Worm (Caenorhabditis elegans) whole organism, young adult: ENCODE measurements around the gene F09E5.8.

Experiments used
- B0019.2 ChIP-seq: fragments of 200-800 bp; sonication (Bioruptor generic); conservative IDR thresholded peaks from 2 replicates; pipeline ENCODE4 v1.3.6; 2022; ENCODE audit warnings: missing genetic modification reagents, missing genetic modification characterization, missing compliant biosample characterization
- D2030.7 ChIP-seq: fragments of 200-800 bp; sonication (Bioruptor generic); IDR thresholded peaks from 2 replicates; pipeline ENCODE4 v1.3.6; 2022; ENCODE audit warnings: missing genetic modification reagents, missing genetic modification characterization, missing compliant biosample characterization
- F23B12.7 ChIP-seq: sonication (generic microtip); optimal IDR thresholded peaks from 2 replicates; lab custom pipeline; 2017; ENCODE audit warnings: missing genetic modification characterization, mild to moderate bottlenecking, missing compliant biosample characterization, antibody characterized with exemption, moderate library complexity; ENCODE audit not compliant: insufficient read depth
- F37B4.10 ChIP-seq: fragments of 200-800 bp; sonication (Bioruptor generic); IDR thresholded peaks from 2 replicates; pipeline ENCODE4 v1.3.6; 2022; ENCODE audit warnings: missing genetic modification characterization, missing compliant biosample characterization
- F52B5.7 ChIP-seq: sonication (generic microtip); optimal IDR thresholded peaks from 2 replicates; lab custom pipeline; 2016; ENCODE audit warnings: mild to moderate bottlenecking, missing genetic modification characterization, missing compliant biosample characterization
- F57A8.1 ChIP-seq: fragments of 200-800 bp; sonication (Bioruptor generic); optimal IDR thresholded peaks from 2 replicates; lab custom pipeline; 2018; ENCODE audit warnings: mild to moderate bottlenecking, missing genetic modification characterization, moderate library complexity, missing compliant biosample characterization
- T07F8.4 ChIP-seq: sonication (generic microtip); optimal IDR thresholded peaks from 2 replicates; lab custom pipeline; 2016; ENCODE audit warnings: mild to moderate bottlenecking, missing genetic modification characterization, moderate library complexity, missing compliant biosample characterization
- Y56A3A.18 ChIP-seq: fragments of 200-800 bp; sonication (Bioruptor generic); IDR thresholded peaks from 2 replicates; pipeline ENCODE4 v1.3.6; 2022; ENCODE audit warnings: missing genetic modification reagents, missing genetic modification characterization, missing compliant biosample characterization
- Y79H2A.3 ChIP-seq: fragments of 200-800 bp; sonication (Bioruptor generic); conservative IDR thresholded peaks from 2 replicates; pipeline ENCODE4 v1.3.6; 2022; ENCODE audit warnings: missing genetic modification reagents, missing genetic modification characterization, missing compliant biosample characterization
- Y95B8A.8 ChIP-seq: fragments of 200-800 bp; sonication (Bioruptor generic); IDR thresholded peaks from 2 replicates; pipeline ENCODE4 v1.3.6; 2022; ENCODE audit warnings: missing genetic modification reagents, missing genetic modification characterization, missing compliant biosample characterization
- akir-1 ChIP-seq: fragments of 200-800 bp; sonication (Bioruptor generic); optimal IDR thresholded peaks from 2 replicates; lab custom pipeline; 2018; ENCODE audit warnings: mild to moderate bottlenecking, missing genetic modification characterization, moderate library complexity, missing compliant biosample characterization
- attf-3 ChIP-seq: fragments of 200-800 bp; sonication (Bioruptor generic); conservative IDR thresholded peaks from 2 replicates; pipeline ENCODE4 v1.3.6; 2022; ENCODE audit warnings: missing genetic modification reagents, missing genetic modification characterization, missing compliant biosample characterization
- attf-6 ChIP-seq: fragments of 200-800 bp; sonication (Bioruptor generic); IDR thresholded peaks from 2 replicates; pipeline ENCODE4 v1.3.6; 2022; ENCODE audit warnings: missing genetic modification reagents, missing genetic modification characterization, missing compliant biosample characterization
- cebp-1 ChIP-seq, 2 experiments: fragments of 200-800 bp in 1 of 2; sonication (Bioruptor generic) in 1 of 2; sonication (generic microtip) in 1 of 2; IDR thresholded peaks in 1 of 2; optimal IDR thresholded peaks in 1 of 2; 2 replicates each; pipeline versions ENCODE4 v1.3.6 to Lab custom; 2017 to 2022; ENCODE audit warnings: missing compliant biosample characterization in 2 of 2, missing genetic modification characterization in 2 of 2, mild to moderate bottlenecking in 1 of 2, missing genetic modification reagents in 1 of 2, moderate library complexity in 1 of 2
- cebp-2 ChIP-seq: fragments of 200-800 bp; sonication (Bioruptor generic); IDR thresholded peaks from 2 replicates; pipeline ENCODE4 v1.3.6; 2022; ENCODE audit warnings: missing genetic modification characterization, missing compliant biosample characterization
- ceh-79 ChIP-seq: sonication (generic microtip); optimal IDR thresholded peaks from 2 replicates; lab custom pipeline; 2017; ENCODE audit warnings: mild to moderate bottlenecking, missing genetic modification characterization, missing compliant biosample characterization
- dpff-1 ChIP-seq: sonication (generic microtip); optimal IDR thresholded peaks from 2 replicates; lab custom pipeline; 2017; ENCODE audit warnings: mild to moderate bottlenecking, missing genetic modification characterization, missing compliant biosample characterization
- efl-1 ChIP-seq: fragments of 150-350 bp; optimal IDR thresholded peaks from 2 replicates; lab custom pipeline; 2014; ENCODE audit warnings: missing biosample characterization, missing genetic modification reagents, missing genetic modification characterization
- egl-18 ChIP-seq: fragments of 200-800 bp; sonication (Bioruptor generic); IDR thresholded peaks from 2 replicates; pipeline ENCODE4 v1.3.6; 2022; ENCODE audit warnings: missing genetic modification reagents, missing genetic modification characterization, missing compliant biosample characterization
- egl-44 ChIP-seq: fragments of 200-800 bp; sonication (Bioruptor generic); IDR thresholded peaks from 2 replicates; pipeline ENCODE4 v1.3.6; 2022; ENCODE audit warnings: missing genetic modification reagents, missing genetic modification characterization, missing compliant biosample characterization
- egrh-3 ChIP-seq: fragments of 200-800 bp; sonication (Bioruptor generic); IDR thresholded peaks from 2 replicates; pipeline ENCODE4 v1.3.6; 2022; ENCODE audit warnings: missing genetic modification reagents, missing genetic modification characterization, missing compliant biosample characterization
- fkh-3 ChIP-seq: sonication (generic microtip); optimal IDR thresholded peaks from 2 replicates; lab custom pipeline; 2016; ENCODE audit warnings: mild to moderate bottlenecking, missing genetic modification characterization, missing compliant biosample characterization
- gei-17 ChIP-seq: fragments of 200-800 bp; sonication (Bioruptor generic); optimal IDR thresholded peaks from 2 replicates; lab custom pipeline; 2018; ENCODE audit warnings: mild to moderate bottlenecking, missing genetic modification characterization, missing compliant biosample characterization
- hlh-12 ChIP-seq: sonication (generic microtip); optimal IDR thresholded peaks from 2 replicates; lab custom pipeline; 2016; ENCODE audit warnings: missing genetic modification characterization, missing compliant biosample characterization
- let-526 ChIP-seq: fragments of 200-800 bp; sonication (Bioruptor generic); IDR thresholded peaks from 2 replicates; pipeline ENCODE4 v1.3.6; 2022; ENCODE audit warnings: missing genetic modification reagents, missing genetic modification characterization, missing compliant biosample characterization
- let-607 ChIP-seq, 2 experiments: fragments of 200-800 bp in 1 of 2; sonication (Bioruptor generic) in 1 of 2; sonication (generic microtip) in 1 of 2; optimal IDR thresholded peaks; 2 replicates each; lab custom pipeline; 2016 to 2018; ENCODE audit warnings: mild to moderate bottlenecking in 2 of 2, missing compliant biosample characterization in 2 of 2, missing genetic modification characterization in 2 of 2, moderate library complexity in 2 of 2, missing genotype in 1 of 2
- lin-26 ChIP-seq: fragments of 200-800 bp; sonication (Bioruptor generic); IDR thresholded peaks from 2 replicates; pipeline ENCODE4 v1.3.6; 2022; ENCODE audit warnings: missing genetic modification reagents, missing genetic modification characterization, missing compliant biosample characterization
- madf-6 ChIP-seq: fragments of 200-800 bp; sonication (Bioruptor generic); IDR thresholded peaks from 2 replicates; pipeline ENCODE4 v1.3.6; 2022; ENCODE audit warnings: missing genetic modification reagents, missing genetic modification characterization, missing compliant biosample characterization
- mcd-1 ChIP-seq: fragments of 200-800 bp; sonication (Bioruptor generic); IDR thresholded peaks from 2 replicates; pipeline ENCODE4 v1.3.6; 2022; ENCODE audit warnings: missing genetic modification reagents, missing genetic modification characterization, missing compliant biosample characterization
- nfya-2 ChIP-seq: fragments of 200-800 bp; sonication (Bioruptor generic); IDR thresholded peaks from 2 replicates; pipeline ENCODE4 v1.3.6; 2022; ENCODE audit warnings: missing genetic modification reagents, missing genetic modification characterization, missing compliant biosample characterization
- nhr-179 ChIP-seq: sonication (generic microtip); optimal IDR thresholded peaks from 2 replicates; lab custom pipeline; 2016; ENCODE audit warnings: mild to moderate bottlenecking, missing genetic modification characterization, missing compliant biosample characterization
- nhr-80 ChIP-seq: sonication (generic microtip); optimal IDR thresholded peaks from 2 replicates; lab custom pipeline; 2016; ENCODE audit warnings: missing genetic modification characterization, missing compliant biosample characterization
- pbrm-1 ChIP-seq: fragments of 200-800 bp; sonication (Bioruptor generic); IDR thresholded peaks from 2 replicates; pipeline ENCODE4 v1.3.6; 2022; ENCODE audit warnings: missing genetic modification reagents, missing genetic modification characterization, missing compliant biosample characterization
- pha-4 ChIP-seq: fragments of 150-350 bp; sonication (generic microtip); optimal IDR thresholded peaks from 2 replicates; lab custom pipeline; 2014; ENCODE audit warnings: missing biosample characterization, missing genetic modification reagents, missing genetic modification characterization
- repo-1 ChIP-seq: sonication (generic microtip); optimal IDR thresholded peaks from 2 replicates; lab custom pipeline; 2017; ENCODE audit warnings: mild to moderate bottlenecking, missing genetic modification characterization, missing compliant biosample characterization
- sea-2 ChIP-seq: fragments of 200-800 bp; sonication (Bioruptor generic); IDR thresholded peaks from 2 replicates; pipeline ENCODE4 v1.3.6; 2022; ENCODE audit warnings: missing genetic modification characterization, missing compliant biosample characterization
- sptf-2 ChIP-seq: fragments of 200-800 bp; sonication (Bioruptor generic); optimal IDR thresholded peaks from 2 replicates; lab custom pipeline; 2018; ENCODE audit warnings: mild to moderate bottlenecking, missing genetic modification characterization, missing compliant biosample characterization
- zfh-2 ChIP-seq: fragments of 200-800 bp; sonication (Bioruptor generic); conservative IDR thresholded peaks from 2 replicates; pipeline ENCODE4 v1.3.6; 2022; ENCODE audit warnings: missing genetic modification reagents, missing genetic modification characterization, missing compliant biosample characterization
- ztf-18 ChIP-seq: sonication (generic microtip); optimal IDR thresholded peaks from 2 replicates; lab custom pipeline; 2016; ENCODE audit warnings: missing genotype, mild to moderate bottlenecking, missing genetic modification characterization, missing compliant biosample characterization
- ztf-26 ChIP-seq: sonication (generic microtip); optimal IDR thresholded peaks from 2 replicates; lab custom pipeline; 2017; ENCODE audit warnings: missing genetic modification characterization, missing compliant biosample characterization
- ztf-28 ChIP-seq: fragments of 200-800 bp; sonication (Bioruptor generic); IDR thresholded peaks from 2 replicates; pipeline ENCODE4 v1.3.6; 2022; ENCODE audit warnings: missing genetic modification reagents, missing genetic modification characterization, missing compliant biosample characterization

The F09E5.8 gene

ce11 chrII:5377467-5378238 lies 27.2 kb downstream of the F09E5.8 start, which contains the start of gene prdx-2 (continued):
- TF ChIP-seq ceh-79 (tag; lab: Kevin White, UChicago) (no peak), D2030.7 (GFP tag; lab: Robert Waterston, UW) (peak; percentile 89)

- TF ChIP-seq cebp-1 (GFP tag; IDR thresholded peaks at IDR 0.05; lab: Robert Waterston, UW): no peak
- TF ChIP-seq cebp-1 (tag; optimal IDR thresholded peaks at IDR 0.05; lab: Kevin White, UChicago): no peak
- TF ChIP-seq efl-1 (GFP tag; lab: Kevin White, UChicago): no peak
- TF ChIP-seq nfya-2 (GFP tag; lab: Robert Waterston, UW): no peak
- no peak for TF ChIP-seq hlh-12 (tag; lab: Kevin White, UChicago)
- no peak for TF ChIP-seq sea-2 (GFP tag; lab: Robert Waterston, UW)
- TF ChIP-seq F57A8.1 (GFP tag; lab: Kevin White, UChicago): no peak
- TF ChIP-seq Y79H2A.3 (GFP tag; lab: Robert Waterston, UW): no peak
- TF ChIP-seq T07F8.4 (tag; lab: Kevin White, UChicago): no peak
- TF ChIP-seq B0019.2 (GFP tag; lab: Robert Waterston, UW): no peak
- TF ChIP-seq nhr-80 (tag; lab: Kevin White, UChicago): peak; percentile 16
- peak in 1 of 2 experiments; percentile 5 for TF ChIP-seq let-607 (tag; optimal IDR thresholded peaks at IDR 0.05; lab: Kevin White, UChicago)
- no peak for TF ChIP-seq egl-18 (GFP tag; lab: Robert Waterston, UW)
- TF ChIP-seq gei-17 (GFP tag; lab: Kevin White, UChicago): no peak
- no peak for TF ChIP-seq dpff-1 (tag; lab: Kevin White, UChicago)
- 0 out of 2 replicates have a peak, but pooled peaks have one; percentile 29 for TF ChIP-seq lin-26
- TF ChIP-seq Y56A3A.18 (GFP tag; lab: Robert Waterston, UW): no peak
- TF ChIP-seq attf-6 (GFP tag; lab: Robert Waterston, UW): no peak
- TF ChIP-seq attf-3 (GFP tag; lab: Robert Waterston, UW): no peak
- TF ChIP-seq ztf-18 (tag; lab: Kevin White, UChicago): no peak
Measured at ce11 chrII:5378239-5378521, 27.7 kb downstream of the F09E5.8 start.

ce11 chrII:5379614-5380077 lies 29.2 kb downstream of the F09E5.8 start, which contains the start of gene pkc-3:
Gene pkc-3, plus strand, starts transcription at chrII:5380027.
- TF ChIP-seq efl-1 (GFP tag; lab: Kevin White, UChicago) (peak; percentile 63), sea-2 (GFP tag; lab: Robert Waterston, UW) (no peak), sptf-2 (no peak), mcd-1 (GFP tag; lab: Robert Waterston, UW) (peak; percentile 47; the same call in 1 of the 2 replicates), pha-4 (tag; lab: Kevin White, UChicago) (peak; percentile 54), F52B5.7 (tag; lab: Kevin White, UChicago) (peak; percentile 53), Y79H2A.3 (GFP tag; lab: Robert Waterston, UW) (0 out of 2 replicates have a peak, but pooled peaks have one; percentile 33), let-526 (GFP tag; lab: Robert Waterston, UW) (no peak), egrh-3 (GFP tag; lab: Robert Waterston, UW) (peak; percentile 35; the same call in 1 of the 2 replicates), cebp-2 (GFP tag; lab: Robert Waterston, UW) (0 out of 2 replicates have a peak, but pooled peaks have one; percentile 31), repo-1 (peak; percentile 79), ztf-28 (no peak), fkh-3 (tag; lab: Kevin White, UChicago) (no peak), akir-1 (GFP tag; lab: Kevin White, UChicago) (no peak), egl-44 (GFP tag; lab: Robert Waterston, UW) (peak; percentile 30; the same call in 1 of the 2 replicates), nhr-179 (tag; lab: Kevin White, UChicago) (no peak), F23B12.7 (tag; lab: Kevin White, UChicago) (no peak), F57A8.1 (GFP tag; lab: Kevin White, UChicago) (no peak), T07F8.4 (tag; lab: Kevin White, UChicago) (no peak), hlh-12 (tag; lab: Kevin White, UChicago) (no peak), egl-18 (GFP tag; lab: Robert Waterston, UW) (0 out of 2 replicates have a peak, but pooled peaks have one; percentile 3), ztf-26 (peak; percentile 51), attf-3 (GFP tag; lab: Robert Waterston, UW) (no peak; the same call in 1 of the 2 replicates), F37B4.10 (GFP tag; lab: Robert Waterston, UW) (0 out of 2 replicates have a peak, but pooled peaks have one; percentile 7), zfh-2 (GFP tag; lab: Robert Waterston, UW) (peak; percentile 40; the same call in 1 of the 2 replicates), Y95B8A.8 (GFP tag; lab: Robert Waterston, UW) (peak; percentile 88), madf-6 (GFP tag; lab: Robert Waterston, UW) (peak; percentile 70; the same call in 1 of the 2 replicates), pbrm-1 (GFP tag; lab: Robert Waterston, UW) (peak; percentile 58), cebp-1 (GFP tag; IDR thresholded peaks at IDR 0.05; lab: Robert Waterston, UW) (no peak), cebp-1 (tag; optimal IDR thresholded peaks at IDR 0.05; lab: Kevin White, UChicago) (peak; percentile 65)
